Fruit fly (Drosophila melanogaster) whole organism, embryonic: Measurements from ENCODE around the gene CG32259.
A peak's percentile ranks its signal among the peaks of the same experiment; 100 is the strongest.

Experiments
- Blimp-1 ChIP-seq: fragments of 200-800 bp; sonication (Bioruptor generic); optimal IDR thresholded peaks from 3 replicates; lab custom pipeline; 2018; ENCODE audit warnings: missing biosample characterization, missing genetic modification characterization, mild to moderate bottlenecking, moderate library complexity, missing genetic modification reagents
- CG10147 ChIP-seq: fragments of 200-800 bp; sonication (Bioruptor generic); optimal IDR thresholded peaks from 2 replicates; lab custom pipeline; 2019; ENCODE audit warnings: missing biosample characterization, mild to moderate bottlenecking, missing genetic modification characterization, moderate library complexity
- CG11456 ChIP-seq: fragments of 200-800 bp; sonication (Bioruptor generic); IDR thresholded peaks from 3 replicates; pipeline ENCODE4 v1.3.6; 2022; ENCODE audit warnings: missing biosample characterization, missing genetic modification characterization
- CG12155 ChIP-seq: fragments of 200-800 bp; sonication (Bioruptor generic); optimal IDR thresholded peaks from 3 replicates; lab custom pipeline; 2016; ENCODE audit warnings: missing biosample characterization, missing genetic modification characterization
- CG13123 ChIP-seq: fragments of 200-800 bp; sonication (Bioruptor generic); optimal IDR thresholded peaks from 2 replicates; lab custom pipeline; 2016; ENCODE audit warnings: missing biosample characterization, missing genetic modification characterization
- CG14441 ChIP-seq: fragments of 200-800 bp; sonication (Bioruptor generic); IDR thresholded peaks from 2 replicates; pipeline ENCODE4 v1.3.6; 2022; ENCODE audit warnings: missing biosample characterization, missing genetic modification characterization
- CG15479 ChIP-seq: fragments of 200-800 bp; sonication (Bioruptor generic); optimal IDR thresholded peaks from 3 replicates; lab custom pipeline; 2019; ENCODE audit warnings: missing biosample characterization, mild to moderate bottlenecking, missing genetic modification characterization, moderate library complexity
- CG15696 ChIP-seq: fragments of 200-800 bp; sonication (Bioruptor generic); optimal IDR thresholded peaks from 2 replicates; lab custom pipeline; 2019; ENCODE audit warnings: missing biosample characterization, mild to moderate bottlenecking, missing genetic modification characterization, moderate library complexity
- CG18619 ChIP-seq: fragments of 200-800 bp; sonication (Bioruptor generic); optimal IDR thresholded peaks from 3 replicates; lab custom pipeline; 2017; ENCODE audit warnings: missing biosample characterization, mild to moderate bottlenecking, missing genetic modification characterization
- CG2678 ChIP-seq: fragments of 200-800 bp; sonication (Bioruptor generic); optimal IDR thresholded peaks from 3 replicates; lab custom pipeline; 2019; ENCODE audit warnings: missing biosample characterization, mild to moderate bottlenecking, missing genetic modification characterization, moderate library complexity
- CG32532 ChIP-seq: fragments of 200-800 bp; sonication (Bioruptor generic); IDR thresholded peaks from 2 replicates; pipeline ENCODE4 v1.3.6; 2022; ENCODE audit warnings: missing biosample characterization, missing genetic modification characterization
- CG6813 ChIP-seq: fragments of 200-800 bp; sonication (Bioruptor generic); optimal IDR thresholded peaks from 2 replicates; lab custom pipeline; 2017; ENCODE audit warnings: missing biosample characterization, missing genetic modification characterization, mild to moderate bottlenecking, moderate library complexity, missing genetic modification reagents
- CG8388 ChIP-seq: fragments of 200-800 bp; sonication (Bioruptor generic); optimal IDR thresholded peaks from 2 replicates; lab custom pipeline; 2019; ENCODE audit warnings: missing biosample characterization, mild to moderate bottlenecking, missing genetic modification characterization, moderate library complexity
- CG8944 ChIP-seq: fragments of 200-800 bp; sonication (Bioruptor generic); optimal IDR thresholded peaks from 3 replicates; lab custom pipeline; 2016; ENCODE audit warnings: missing biosample characterization, missing genetic modification characterization
- Dp ChIP-seq: fragments of 200-800 bp; sonication (Bioruptor generic); optimal IDR thresholded peaks from 2 replicates; lab custom pipeline; 2018; ENCODE audit warnings: missing biosample characterization, mild to moderate bottlenecking, missing genetic modification characterization, moderate library complexity
- Ets97D ChIP-seq: fragments of 200-800 bp; sonication (Bioruptor generic); optimal IDR thresholded peaks from 3 replicates; lab custom pipeline; 2016; ENCODE audit warnings: missing biosample characterization, missing genetic modification characterization
- Lpt ChIP-seq: fragments of >200 bp; optimal IDR thresholded peaks from 2 replicates; lab custom pipeline; 2018; ENCODE audit warnings: missing biosample characterization, missing genetic modification characterization
- Med ChIP-seq: fragments of 200-800 bp; sonication (Bioruptor generic); peaks from one replicate; lab custom pipeline; 2016; ENCODE audit warnings: missing biosample characterization, missing genetic modification characterization, mild to moderate bottlenecking, inconsistent platforms, moderate library complexity
- Rx ChIP-seq: fragments of 200-800 bp; sonication (Bioruptor generic); IDR thresholded peaks from 2 replicates; pipeline ENCODE4 v1.3.6; 2022; ENCODE audit warnings: missing biosample characterization, missing genetic modification characterization
- Six4 ChIP-seq: fragments of 200-800 bp; sonication (Bioruptor generic); optimal IDR thresholded peaks from 2 replicates; lab custom pipeline; 2016; ENCODE audit warnings: missing biosample characterization, missing genetic modification characterization
- bsh ChIP-seq, 2 experiments: fragments of 200-800 bp; sonication (Bioruptor generic); optimal IDR thresholded peaks; 2 replicates each; lab custom pipeline; 2017 to 2018; ENCODE audit warnings: mild to moderate bottlenecking in 2 of 2, missing biosample characterization in 2 of 2, missing genetic modification characterization in 2 of 2, moderate library complexity in 1 of 2
- crol ChIP-seq: fragments of 200-800 bp; sonication (Bioruptor generic); IDR thresholded peaks from 2 replicates; pipeline ENCODE4 v1.3.6; 2022; ENCODE audit warnings: missing biosample characterization, missing genetic modification characterization
- fu2 ChIP-seq: fragments of 200-800 bp; sonication (Bioruptor generic); optimal IDR thresholded peaks from 2 replicates; lab custom pipeline; 2016; ENCODE audit warnings: missing biosample characterization, missing genetic modification characterization
- grau ChIP-seq: fragments of 200-800 bp; optimal IDR thresholded peaks from 3 replicates; lab custom pipeline; 2019; ENCODE audit warnings: missing biosample characterization, mild to moderate bottlenecking, missing genetic modification characterization, moderate library complexity
- hkb ChIP-seq, 2 experiments: fragments of 200-800 bp in 1 of 2; fragments of >200 bp in 1 of 2; sonication (Bioruptor generic) in 1 of 2; IDR thresholded peaks in 1 of 2; optimal IDR thresholded peaks in 1 of 2; 2 replicates each; pipeline versions ENCODE4 v1.3.6 to Lab custom; 2017 to 2022; ENCODE audit warnings: missing biosample characterization in 1 of 2, missing genetic modification characterization in 1 of 2
- nmo ChIP-seq: fragments of 200-800 bp; sonication (Bioruptor generic); optimal IDR thresholded peaks from 2 replicates; lab custom pipeline; 2018; ENCODE audit warnings: missing biosample characterization, mild to moderate bottlenecking, missing genetic modification characterization, moderate library complexity
- peb ChIP-seq: fragments of 200-800 bp; sonication (Bioruptor generic); IDR thresholded peaks from 2 replicates; pipeline ENCODE4 v1.3.6; 2022; ENCODE audit warnings: missing biosample characterization, missing genetic modification characterization
- pita ChIP-seq: fragments of 200-800 bp; sonication (Bioruptor generic); optimal IDR thresholded peaks from 2 replicates; lab custom pipeline; 2017; ENCODE audit warnings: missing biosample characterization, mild to moderate bottlenecking, missing genetic modification characterization
- repo ChIP-seq: fragments of 200-800 bp; sonication (Bioruptor generic); optimal IDR thresholded peaks from 2 replicates; lab custom pipeline; 2016; ENCODE audit warnings: missing biosample characterization, missing genetic modification characterization
- sens ChIP-seq: fragments of 200-800 bp; sonication (Bioruptor generic); peaks from one replicate; lab custom pipeline; 2016; ENCODE audit warnings: missing biosample characterization, missing genetic modification characterization
- sqz ChIP-seq: fragments of 200-800 bp; sonication (Bioruptor generic); optimal IDR thresholded peaks from 3 replicates; lab custom pipeline; 2018; ENCODE audit warnings: missing biosample characterization, mild to moderate bottlenecking, missing genetic modification characterization
- stwl ChIP-seq: fragments of 200-800 bp; sonication (Bioruptor generic); optimal IDR thresholded peaks from 3 replicates; lab custom pipeline; 2018; ENCODE audit warnings: missing biosample characterization, mild to moderate bottlenecking, missing genetic modification characterization, moderate library complexity
- vnd ChIP-seq: fragments of 200-800 bp; sonication (Bioruptor generic); IDR thresholded peaks from 3 replicates; pipeline ENCODE4 v1.3.6; 2022; ENCODE audit warnings: missing biosample characterization, missing genetic modification characterization; ENCODE audit not compliant: partially characterized antibody
- vvl ChIP-seq: fragments of 200-800 bp; sonication (Bioruptor generic); IDR thresholded peaks from 2 replicates; pipeline ENCODE4 v1.3.6; 2022; ENCODE audit warnings: missing biosample characterization, missing genetic modification characterization
- wek ChIP-seq: fragments of 200-800 bp; sonication (Bioruptor generic); optimal IDR thresholded peaks from 3 replicates; lab custom pipeline; 2018; ENCODE audit warnings: missing biosample characterization, mild to moderate bottlenecking, missing genetic modification characterization, moderate library complexity
- zf30C ChIP-seq: fragments of 200-800 bp; sonication (Bioruptor generic); optimal IDR thresholded peaks from 3 replicates; lab custom pipeline; 2018; ENCODE audit warnings: missing biosample characterization, mild to moderate bottlenecking, missing genetic modification characterization

Gene CG32259

dm6 chr3L:4108844-4109494 is 39.8 kb downstream of the CG32259 start (continued):
- TF ChIP-seq Rx (GFP tag; lab: Robert Waterston, UW) (no peak), Dp (no peak), Ets97D (GFP tag; lab: Kevin White, UChicago) (peak; percentile 38), CG2678 (tag; lab: Kevin White, UChicago) (peak; percentile 90), CG15479 (GFP tag; lab: Kevin White, UChicago) (no peak), wek (GFP tag; lab: Kevin White, UChicago) (no peak), Lpt (GFP tag; lab: Kevin White, UChicago) (no peak), fu2 (no peak), pita (no peak), repo (GFP tag; lab: Kevin White, UChicago) (peak; percentile 33), CG11456 (GFP tag; lab: Robert Waterston, UW) (peak; percentile 39; the same call in 1 of the 3 replicates), CG6813 (GFP tag; lab: Kevin White, UChicago) (peak; percentile 45), vvl (peak; percentile 66), CG14441 (peak; percentile 58), zf30C (GFP tag; lab: Kevin White, UChicago) (no peak), hkb (optimal IDR thresholded peaks at IDR 0.05; lab: Kevin White, UChicago) (no peak), hkb (GFP tag; IDR thresholded peaks at IDR 0.05; lab: Robert Waterston, UW) (peak; percentile 65), bsh (GFP tag; optimal IDR thresholded peaks at IDR 0.05; lab: Kevin White, UChicago) (peak; percentile 21 to 73), Six4 (GFP tag; lab: Kevin White, UChicago) (peak; percentile 9), peb (GFP tag; lab: Robert Waterston, UW) (no peak), CG15696 (peak; percentile 51), grau (tag; lab: Kevin White, UChicago) (peak; percentile 97), CG18619 (GFP tag; lab: Kevin White, UChicago) (peak; percentile 72), CG12155 (GFP tag; lab: Kevin White, UChicago) (peak; percentile 64), CG32532 (peak; percentile 59), stwl (tag; lab: Kevin White, UChicago) (no peak), Blimp-1 (GFP tag; lab: Kevin White, UChicago) (peak; percentile 66)
- TF ChIP-seq, all 482 proteins: peak for 322

DNA sequence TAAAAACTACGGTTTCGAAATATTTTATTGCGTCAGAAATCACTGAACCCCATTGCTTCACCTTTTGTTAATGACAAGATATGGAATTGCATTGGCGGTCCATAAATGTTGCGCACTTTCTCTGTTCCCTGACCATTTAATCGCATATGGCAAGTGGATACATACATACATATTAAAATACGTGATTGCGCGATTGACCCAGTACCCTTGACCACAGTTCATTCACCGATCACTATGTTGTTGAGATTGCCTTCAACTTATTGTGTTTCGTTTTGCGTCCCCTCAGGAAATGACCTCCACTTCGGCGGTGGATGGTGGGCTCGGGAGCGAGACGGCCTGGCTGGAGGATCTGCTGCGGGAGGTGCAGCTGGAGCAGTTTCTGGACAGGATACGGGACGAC is 41.0 kb downstream of the CG32259 start:
- TF ChIP-seq CG11456 (GFP tag; lab: Robert Waterston, UW), result no peak
- no peak for TF ChIP-seq sqz (GFP tag; lab: Kevin White, UChicago)
- no peak for TF ChIP-seq crol (GFP tag; lab: Robert Waterston, UW)

dm6 chr3L:4113998-4114397 is 44.8 kb downstream of the CG32259 start:
- TF ChIP-seq CG10147 (GFP tag; lab: Kevin White, UChicago), result no peak
- TF ChIP-seq sens, result peak; percentile 30
- TF ChIP-seq nmo (GFP tag; lab: Kevin White, UChicago), result no peak
- no peak for TF ChIP-seq CG8944 (GFP tag; lab: Kevin White, UChicago)

- TF ChIP-seq CG8388 (GFP tag; lab: Kevin White, UChicago) (no peak), Med (GFP tag; lab: Kevin White, UChicago) (no peak), CG13123 (no peak), vnd (GFP tag; lab: Robert Waterston, UW) (0 out of 3 replicates have a peak, but pooled peaks have one; percentile 12)
- TF ChIP-seq, all 482 proteins: peak for 1
Observed at dm6 chr3L:4115107-4115506, 45.9 kb downstream of the CG32259 start.
